Worm (Caenorhabditis elegans) whole organism, L3 larva: ENCODE results near the gene C01G12.13.

Experiments
- R02D3.7 ChIP-seq: fragments of 150-350 bp; optimal IDR thresholded peaks from 2 replicates; lab custom pipeline; 2014; ENCODE audit warnings: missing biosample characterization, missing genetic modification characterization
- fkh-10 ChIP-seq: sonication (generic microtip); optimal IDR thresholded peaks from 2 replicates; lab custom pipeline; 2017; ENCODE audit warnings: missing biosample characterization, missing genetic modification reagents, missing genetic modification characterization
- lin-15B ChIP-seq: fragments of 150-350 bp; optimal IDR thresholded peaks from 2 replicates; lab custom pipeline; 2014; ENCODE audit warnings: missing biosample characterization, missing genetic modification characterization
- nhr-12 ChIP-seq: fragments of 150-350 bp; optimal IDR thresholded peaks from 2 replicates; lab custom pipeline; 2014; ENCODE audit warnings: missing biosample characterization, missing genetic modification characterization
- nhr-28 ChIP-seq: fragments of 150-350 bp; optimal IDR thresholded peaks from 2 replicates; lab custom pipeline; 2014; ENCODE audit warnings: missing biosample characterization, missing genetic modification characterization

DNA sequence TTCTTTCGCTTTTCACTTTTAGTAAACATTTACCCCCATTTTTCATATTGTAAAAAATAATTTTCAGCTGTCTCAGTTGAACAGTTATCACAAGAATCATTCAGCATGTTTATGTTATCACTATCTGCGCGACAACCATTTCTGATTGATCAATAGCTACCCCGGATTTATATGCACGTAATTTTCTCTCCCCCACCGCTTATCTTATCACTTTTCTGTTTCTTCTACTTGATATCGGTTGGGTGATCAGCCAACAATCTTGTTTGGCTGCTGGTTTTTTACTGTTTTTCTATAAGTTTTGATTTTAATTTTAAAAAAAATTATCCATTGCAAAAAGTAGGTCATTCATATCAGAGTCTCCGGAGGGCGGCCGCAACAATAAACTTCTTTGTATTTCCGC lies 21.3 kb downstream of the C01G12.13 start:
- no peak for TF ChIP-seq fkh-10 (GFP tag; lab: Kevin White, UChicago)
- no peak for TF ChIP-seq R02D3.7 (tag; lab: Kevin White, UChicago)
- TF ChIP-seq nhr-12 = no peak
- TF ChIP-seq nhr-28 = no peak
- TF ChIP-seq lin-15B (tag; lab: Kevin White, UChicago) = no peak
